Worm (Caenorhabditis elegans) whole organism, mixed stage, embryonic: ENCODE results near the gene glb-3.

Source experiments
- bed-3 ChIP-seq: fragments of 200-800 bp; sonication (Bioruptor generic); optimal IDR thresholded peaks from 3 replicates; lab custom pipeline; 2018; ENCODE audit warnings: mild to moderate bottlenecking, missing genetic modification characterization, moderate library complexity, missing compliant biosample characterization
- cnd-1 ChIP-seq: fragments of 200-800 bp; sonication (Bioruptor generic); optimal IDR thresholded peaks from 2 replicates; lab custom pipeline; 2018; ENCODE audit warnings: mild to moderate bottlenecking, missing genetic modification characterization, missing compliant biosample characterization
- drap-1 ChIP-seq: fragments of 200-800 bp; sonication (Bioruptor generic); optimal IDR thresholded peaks from 3 replicates; lab custom pipeline; 2018; ENCODE audit warnings: mild to moderate bottlenecking, missing genetic modification characterization, missing compliant biosample characterization
- ham-2 ChIP-seq: fragments of 200-800 bp; sonication (Bioruptor generic); optimal IDR thresholded peaks from 2 replicates; lab custom pipeline; 2018; ENCODE audit warnings: mild to moderate bottlenecking, missing genetic modification characterization, missing compliant biosample characterization
- hlh-1 ChIP-seq: fragments of 150-350 bp; optimal IDR thresholded peaks from 2 replicates; lab custom pipeline; 2014; ENCODE audit warnings: missing biosample characterization, missing genetic modification reagents, missing genetic modification characterization
- lin-32 ChIP-seq: fragments of 200-800 bp; sonication (Bioruptor generic); optimal IDR thresholded peaks from 2 replicates; lab custom pipeline; 2018; ENCODE audit warnings: mild to moderate bottlenecking, missing genetic modification characterization, missing compliant biosample characterization
- lsy-2 ChIP-seq: fragments of 150-350 bp; optimal IDR thresholded peaks from 2 replicates; lab custom pipeline; 2014; ENCODE audit warnings: missing biosample characterization, missing genetic modification characterization
- nhr-12 ChIP-seq: fragments of 150-350 bp; optimal IDR thresholded peaks from 2 replicates; lab custom pipeline; 2014; ENCODE audit warnings: missing biosample characterization, missing genetic modification characterization
- nhr-237 ChIP-seq: fragments of 150-350 bp; optimal IDR thresholded peaks from 2 replicates; lab custom pipeline; 2014; ENCODE audit warnings: missing biosample characterization, missing genetic modification characterization
- nhr-76 ChIP-seq: sonication (generic microtip); optimal IDR thresholded peaks from 2 replicates; lab custom pipeline; 2017; ENCODE audit warnings: missing biosample characterization, missing genetic modification characterization
- snpc-4 ChIP-seq: fragments of 150-350 bp; optimal IDR thresholded peaks from 2 replicates; lab custom pipeline; 2014; ENCODE audit warnings: missing biosample characterization, missing genetic modification characterization
- unc-39 ChIP-seq: fragments of 150-350 bp; optimal IDR thresholded peaks from 2 replicates; lab custom pipeline; 2014; ENCODE audit warnings: missing biosample characterization, missing genetic modification characterization
- unc-62 ChIP-seq: fragments of 150-350 bp; optimal IDR thresholded peaks from 2 replicates; lab custom pipeline; 2014; ENCODE audit warnings: missing biosample characterization, missing genetic modification reagents, missing genetic modification characterization
- ztf-11 ChIP-seq: fragments of 150-350 bp; optimal IDR thresholded peaks from 2 replicates; lab custom pipeline; 2014; ENCODE audit warnings: missing biosample characterization, missing genetic modification characterization

glb-3 gene

DNA sequence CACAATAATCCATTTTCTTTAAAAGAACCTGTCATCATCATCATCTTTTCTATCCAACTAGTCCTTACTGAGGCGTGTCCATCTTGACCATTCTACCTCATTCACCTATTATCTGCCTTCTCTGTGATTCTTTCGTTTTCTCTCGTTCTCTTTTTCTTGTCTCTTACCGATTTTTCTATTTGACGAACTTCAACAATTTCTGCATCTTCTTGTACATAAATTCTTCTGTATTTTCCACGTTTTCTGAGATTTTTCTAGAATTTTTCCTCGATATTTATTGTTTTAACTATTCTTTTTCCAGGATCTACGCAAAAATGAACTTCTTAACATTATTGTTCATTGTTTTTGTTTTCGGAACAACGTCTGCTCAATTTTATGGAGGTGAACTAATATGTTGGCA, 48.5 kb downstream of the glb-3 start, which contains the start of gene cnc-10:
cnc-10 (plus strand) TSS at position 301 of the 400 bp plus-strand sequence.
- no peak for TF ChIP-seq nhr-12 (tag; lab: Kevin White, UChicago)
- TF ChIP-seq bed-3 (GFP tag; lab: Kevin White, UChicago) = no peak
- no peak for TF ChIP-seq unc-62 (GFP tag; lab: Kevin White, UChicago)
- TF ChIP-seq ztf-11 (tag; lab: Kevin White, UChicago) = no peak
- TF ChIP-seq nhr-237 (tag; lab: Kevin White, UChicago) = no peak
- no peak for TF ChIP-seq ham-2
- TF ChIP-seq lin-32 = no peak
- no peak for TF ChIP-seq lsy-2 (tag; lab: Kevin White, UChicago)
- TF ChIP-seq unc-39 (tag; lab: Kevin White, UChicago) = no peak
- no peak for TF ChIP-seq cnd-1
- no peak for TF ChIP-seq hlh-1
- no peak for TF ChIP-seq nhr-76 (tag; lab: Kevin White, UChicago)
- TF ChIP-seq drap-1 (GFP tag; lab: Kevin White, UChicago) = no peak
- no peak for TF ChIP-seq snpc-4 (tag; lab: Kevin White, UChicago)
